Fruit fly (Drosophila melanogaster) whole organism, embryonic: ENCODE measurements around the gene Srpk79D.
A peak's percentile ranks its signal among the peaks of the same experiment; 100 is the strongest.

Source experiments
- Antp ChIP-seq: fragments of 200-800 bp; sonication (Bioruptor generic); optimal IDR thresholded peaks from 3 replicates; lab custom pipeline; 2016; ENCODE audit warnings: missing biosample characterization, missing genetic modification characterization
- Atf-2 ChIP-seq: fragments of 200-800 bp; sonication (Bioruptor generic); optimal IDR thresholded peaks from 2 replicates; lab custom pipeline; 2016; ENCODE audit warnings: missing biosample characterization, missing genetic modification characterization
- Atf3 ChIP-seq: fragments of 200-800 bp; sonication (Bioruptor generic); optimal IDR thresholded peaks from 3 replicates; lab custom pipeline; 2016; ENCODE audit warnings: missing biosample characterization, missing genetic modification characterization
- BtbVII ChIP-seq: fragments of 200-800 bp; sonication (Bioruptor generic); optimal IDR thresholded peaks from 3 replicates; lab custom pipeline; 2017; ENCODE audit warnings: missing biosample characterization, mild to moderate bottlenecking, missing genetic modification characterization
- CG12104 ChIP-seq: fragments of 200-800 bp; sonication (Bioruptor generic); optimal IDR thresholded peaks from 3 replicates; lab custom pipeline; 2016; ENCODE audit warnings: missing biosample characterization, missing genetic modification characterization
- CG1233 ChIP-seq: fragments of 200-800 bp; sonication (Bioruptor generic); optimal IDR thresholded peaks from 4 replicates; lab custom pipeline; 2018; ENCODE audit warnings: missing biosample characterization, mild to moderate bottlenecking, missing genetic modification characterization
- CG13123 ChIP-seq: fragments of 200-800 bp; sonication (Bioruptor generic); optimal IDR thresholded peaks from 2 replicates; lab custom pipeline; 2016; ENCODE audit warnings: missing biosample characterization, missing genetic modification characterization
- CG14965 ChIP-seq: fragments of 200-800 bp; sonication (Bioruptor generic); optimal IDR thresholded peaks from 2 replicates; lab custom pipeline; 2016; ENCODE audit warnings: missing biosample characterization, missing genetic modification characterization, borderline replicate concordance
- CG1603 ChIP-seq: fragments of 200-800 bp; sonication (Bioruptor generic); optimal IDR thresholded peaks from 2 replicates; lab custom pipeline; 2019; ENCODE audit warnings: missing biosample characterization, mild to moderate bottlenecking, missing genetic modification characterization, moderate library complexity
- CG16813 ChIP-seq: fragments of 200-800 bp; sonication (Bioruptor generic); IDR thresholded peaks from 3 replicates; pipeline ENCODE4 v1.3.6; 2022; ENCODE audit warnings: missing biosample characterization, missing genetic modification characterization; ENCODE audit not compliant: partially characterized antibody
- CG17361 ChIP-seq: fragments of 200-800 bp; sonication (Bioruptor generic); IDR thresholded peaks from 3 replicates; pipeline ENCODE4 v1.3.6; 2022; ENCODE audit warnings: missing biosample characterization, missing genetic modification characterization
- CG17802 ChIP-seq: fragments of 200-800 bp; sonication (Bioruptor generic); optimal IDR thresholded peaks from 2 replicates; lab custom pipeline; 2018; ENCODE audit warnings: missing biosample characterization, mild to moderate bottlenecking, missing genetic modification characterization, moderate library complexity
- CG17829 ChIP-seq: fragments of 200-800 bp; optimal IDR thresholded peaks from 2 replicates; lab custom pipeline; 2019; ENCODE audit warnings: missing biosample characterization, mild to moderate bottlenecking, missing genetic modification characterization, moderate library complexity
- CG18476 ChIP-seq: fragments of 200-800 bp; sonication (Bioruptor generic); optimal IDR thresholded peaks from 2 replicates; lab custom pipeline; 2016; ENCODE audit warnings: missing biosample characterization, mild to moderate bottlenecking, missing genetic modification characterization
- CG2199 ChIP-seq: fragments of 200-800 bp; sonication (Bioruptor generic); IDR thresholded peaks from 3 replicates; pipeline ENCODE4 v1.3.6; 2022; ENCODE audit warnings: missing biosample characterization, missing genetic modification characterization
- CG2889 ChIP-seq: fragments of 200-800 bp; sonication (Bioruptor generic); IDR thresholded peaks from 3 replicates; pipeline ENCODE4 v1.3.6; 2022; ENCODE audit warnings: missing biosample characterization, missing genetic modification characterization
- CG33213 ChIP-seq: fragments of 200-800 bp; sonication (Bioruptor generic); optimal IDR thresholded peaks from 3 replicates; lab custom pipeline; 2016; ENCODE audit warnings: missing biosample characterization, missing genetic modification characterization
- CG34422 ChIP-seq: fragments of 200-800 bp; sonication (Bioruptor generic); IDR thresholded peaks from 3 replicates; pipeline ENCODE4 v1.3.6; 2022; ENCODE audit warnings: missing biosample characterization, missing genetic modification characterization
- CG3847 ChIP-seq: fragments of 200-800 bp; sonication (Bioruptor generic); IDR thresholded peaks from 2 replicates; pipeline ENCODE4 v1.3.6; 2022; ENCODE audit warnings: missing biosample characterization, missing genetic modification characterization
- CG4328 ChIP-seq: fragments of 200-800 bp; sonication (Bioruptor generic); optimal IDR thresholded peaks from 3 replicates; lab custom pipeline; 2017; ENCODE audit warnings: missing biosample characterization, missing genetic modification reagents, missing genetic modification characterization
- CG4424 ChIP-seq: fragments of 200-800 bp; sonication (Bioruptor generic); optimal IDR thresholded peaks from 3 replicates; lab custom pipeline; 2016; ENCODE audit warnings: missing biosample characterization, missing genetic modification characterization
- CG7556 ChIP-seq: fragments of 200-800 bp; sonication (Bioruptor generic); optimal IDR thresholded peaks from 2 replicates; lab custom pipeline; 2017; ENCODE audit warnings: missing biosample characterization, mild to moderate bottlenecking, missing genetic modification characterization
- CG7928 ChIP-seq: fragments of 200-800 bp; sonication (Bioruptor generic); optimal IDR thresholded peaks from 2 replicates; lab custom pipeline; 2017; ENCODE audit warnings: missing biosample characterization, mild to moderate bottlenecking, missing genetic modification characterization
- CG8359 ChIP-seq: fragments of 200-800 bp; sonication (Bioruptor generic); optimal IDR thresholded peaks from 2 replicates; lab custom pipeline; 2017; ENCODE audit warnings: missing biosample characterization, mild to moderate bottlenecking, missing genetic modification characterization, borderline replicate concordance
- CG8944 ChIP-seq: fragments of 200-800 bp; sonication (Bioruptor generic); optimal IDR thresholded peaks from 3 replicates; lab custom pipeline; 2016; ENCODE audit warnings: missing biosample characterization, missing genetic modification characterization
- CG9609 ChIP-seq: fragments of 200-800 bp; sonication (Bioruptor generic); optimal IDR thresholded peaks from 3 replicates; lab custom pipeline; 2016; ENCODE audit warnings: missing biosample characterization, missing genetic modification characterization
- CoRest ChIP-seq: fragments of 200-800 bp; sonication (Bioruptor generic); optimal IDR thresholded peaks from 3 replicates; lab custom pipeline; 2018; ENCODE audit warnings: missing biosample characterization, mild to moderate bottlenecking, missing genetic modification characterization, moderate library complexity
- HLHmδ ChIP-seq: fragments of 200-800 bp; sonication (Bioruptor generic); optimal IDR thresholded peaks from 2 replicates; lab custom pipeline; 2018; ENCODE audit warnings: missing biosample characterization, mild to moderate bottlenecking, missing genetic modification characterization, moderate library complexity
- Meics ChIP-seq: fragments of 200-800 bp; sonication (Bioruptor generic); optimal IDR thresholded peaks from 2 replicates; lab custom pipeline; 2017; ENCODE audit warnings: missing biosample characterization, mild to moderate bottlenecking, missing genetic modification characterization
- Oli ChIP-seq: fragments of 200-800 bp; sonication (Bioruptor generic); optimal IDR thresholded peaks from 2 replicates; lab custom pipeline; 2018; ENCODE audit warnings: missing biosample characterization, mild to moderate bottlenecking, missing genetic modification characterization, moderate library complexity
- Ravus ChIP-seq: fragments of 200-800 bp; sonication (Bioruptor generic); IDR thresholded peaks from 2 replicates; pipeline ENCODE4 v1.3.6; 2022; ENCODE audit warnings: missing biosample characterization, missing genetic modification characterization
- Rx ChIP-seq: fragments of 200-800 bp; sonication (Bioruptor generic); IDR thresholded peaks from 2 replicates; pipeline ENCODE4 v1.3.6; 2022; ENCODE audit warnings: missing biosample characterization, missing genetic modification characterization
- cad ChIP-seq: fragments of >200 bp; optimal IDR thresholded peaks from 2 replicates; lab custom pipeline; 2017; ENCODE audit warnings: missing biosample characterization, missing genetic modification characterization
- chif ChIP-seq, 2 experiments: fragments of 200-800 bp; sonication (Bioruptor generic); optimal IDR thresholded peaks; 3 replicates each; lab custom pipeline; 2016; ENCODE audit warnings: missing biosample characterization in 2 of 2, missing genetic modification characterization in 2 of 2
- crc ChIP-seq: fragments of 200-800 bp; sonication (Bioruptor generic); optimal IDR thresholded peaks from 2 replicates; lab custom pipeline; 2016; ENCODE audit warnings: missing biosample characterization, missing genetic modification characterization
- crp ChIP-seq, 2 experiments: fragments of 200-800 bp; sonication (Bioruptor generic); optimal IDR thresholded peaks; 2 replicates in 1 of 2; 3 replicates in 1 of 2; lab custom pipeline; 2017; ENCODE audit warnings: missing biosample characterization in 2 of 2, missing genetic modification characterization in 2 of 2, mild to moderate bottlenecking in 1 of 2, moderate library complexity in 1 of 2
- ems ChIP-seq: fragments of 200-800 bp; sonication (Bioruptor generic); optimal IDR thresholded peaks from 3 replicates; lab custom pipeline; 2016; ENCODE audit warnings: missing biosample characterization, missing genetic modification characterization
- eve ChIP-seq, 2 experiments: fragments of >200 bp; optimal IDR thresholded peaks; 2 replicates each; lab custom pipeline; 2017; ENCODE audit warnings: missing biosample characterization in 2 of 2, missing genetic modification characterization in 2 of 2
- inv ChIP-seq: fragments of 200-800 bp; sonication (Bioruptor generic); IDR thresholded peaks from 2 replicates; pipeline ENCODE4 v1.3.6; 2022; ENCODE audit warnings: missing biosample characterization, missing genetic modification characterization; ENCODE audit not compliant: partially characterized antibody
- jigr1 ChIP-seq: fragments of 200-800 bp; sonication (Bioruptor generic); IDR thresholded peaks from 3 replicates; pipeline ENCODE4 v1.3.6; 2022; ENCODE audit warnings: missing biosample characterization, missing genetic modification characterization
- mirr ChIP-seq: fragments of 200-800 bp; sonication (Bioruptor generic); optimal IDR thresholded peaks from 3 replicates; lab custom pipeline; 2018; ENCODE audit warnings: missing biosample characterization, mild to moderate bottlenecking, missing genetic modification characterization
- prd ChIP-seq, 3 experiments: fragments of >200 bp in 2 of 3; fragments of 200-800 bp in 1 of 3; sonication (Bioruptor generic) in 1 of 3; optimal IDR thresholded peaks in 2 of 3; IDR thresholded peaks in 1 of 3; 2 replicates in 2 of 3; 3 replicates in 1 of 3; pipeline versions ENCODE4 v1.3.6 to Lab custom; 2017 to 2022; ENCODE audit warnings: missing biosample characterization in 1 of 3, missing genetic modification characterization in 1 of 3
- repo ChIP-seq: fragments of 200-800 bp; sonication (Bioruptor generic); optimal IDR thresholded peaks from 2 replicates; lab custom pipeline; 2016; ENCODE audit warnings: missing biosample characterization, missing genetic modification characterization
- slou ChIP-seq: fragments of 200-800 bp; sonication (Bioruptor generic); optimal IDR thresholded peaks from 3 replicates; lab custom pipeline; 2016; ENCODE audit warnings: missing biosample characterization, missing genetic modification characterization
- sob ChIP-seq: fragments of 200-800 bp; sonication (Bioruptor generic); IDR thresholded peaks from 2 replicates; pipeline ENCODE4 v1.3.6; 2022; ENCODE audit warnings: missing biosample characterization, missing genetic modification characterization
- ssp ChIP-seq: fragments of 200-800 bp; sonication (Bioruptor generic); IDR thresholded peaks from 2 replicates; pipeline ENCODE4 v1.3.6; 2022; ENCODE audit warnings: missing biosample characterization, missing genetic modification characterization
- tup ChIP-seq: fragments of 200-800 bp; sonication (Bioruptor generic); optimal IDR thresholded peaks from 2 replicates; lab custom pipeline; 2016; ENCODE audit warnings: missing biosample characterization, mild to moderate bottlenecking, missing genetic modification characterization, moderate library complexity
- usp ChIP-seq: fragments of >200 bp; optimal IDR thresholded peaks from 2 replicates; lab custom pipeline; 2017; ENCODE audit warnings: missing biosample characterization, missing genetic modification characterization
- wek ChIP-seq: fragments of 200-800 bp; sonication (Bioruptor generic); optimal IDR thresholded peaks from 3 replicates; lab custom pipeline; 2018; ENCODE audit warnings: missing biosample characterization, mild to moderate bottlenecking, missing genetic modification characterization, moderate library complexity

The Srpk79D gene

DNA sequence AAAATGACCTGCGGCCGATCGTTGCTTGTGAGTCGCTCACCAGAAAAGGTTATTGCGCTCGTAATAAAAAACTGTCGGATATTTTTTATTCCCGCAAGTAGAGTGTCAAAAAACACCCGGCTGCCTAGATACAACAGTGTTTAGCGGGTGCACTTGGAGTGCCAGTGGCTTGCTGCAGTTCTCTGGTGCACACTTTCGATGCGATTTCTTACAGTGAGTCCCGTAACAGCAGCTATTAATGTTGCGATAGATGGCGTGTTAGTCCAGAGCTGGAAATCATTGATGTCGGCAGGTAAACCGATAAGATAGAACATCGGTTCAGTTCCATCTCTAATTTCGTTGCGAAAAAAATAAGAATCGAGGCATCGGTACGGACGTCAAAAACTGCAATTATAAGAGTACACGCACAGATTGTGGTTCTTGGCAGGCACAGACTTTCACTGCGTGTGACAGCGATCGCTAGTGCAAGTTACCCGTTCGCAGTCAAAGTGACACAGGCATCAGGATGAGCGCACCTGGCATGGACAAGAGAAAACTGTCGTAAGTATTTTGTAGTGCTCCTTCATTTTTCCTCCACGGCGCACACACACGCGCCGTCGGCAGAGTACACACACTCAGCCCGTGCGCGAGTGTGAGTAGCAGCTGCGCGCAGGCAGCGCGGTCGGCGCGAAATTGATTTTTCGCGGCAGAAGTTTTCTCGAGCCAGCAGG lies 6.4 kb upstream of the Srpk79D start, which contains the start of gene Csp (continued):
- TF ChIP-seq ssp (GFP tag; lab: Robert Waterston, UW), result no peak
- TF ChIP-seq tup (GFP tag; lab: Kevin White, UChicago), result no peak
- no peak for TF ChIP-seq CG7928 (GFP tag; lab: Kevin White, UChicago)
- TF ChIP-seq CG7556 (GFP tag; lab: Kevin White, UChicago), result no peak
- peak; percentile 48 for TF ChIP-seq mirr (GFP tag; lab: Kevin White, UChicago)
- peak; percentile 19 for TF ChIP-seq CG17829
- no peak for TF ChIP-seq CG18476 (GFP tag; lab: Kevin White, UChicago)
- no peak for TF ChIP-seq CG2889 (GFP tag; lab: Robert Waterston, UW)
- TF ChIP-seq CG33213, result peak; percentile 6
- no peak for TF ChIP-seq inv (GFP tag; lab: Robert Waterston, UW)
- no peak for TF ChIP-seq wek
- peak; percentile 46 for TF ChIP-seq CG17802 (tag; lab: Kevin White, UChicago)
- no peak for TF ChIP-seq crc (GFP tag; lab: Kevin White, UChicago)
- TF ChIP-seq Rx (GFP tag; lab: Robert Waterston, UW), result no peak
- TF ChIP-seq CG1233 (GFP tag; lab: Kevin White, UChicago), result no peak
- peak; percentile 99 for TF ChIP-seq CG2199
- TF ChIP-seq eve (GFP tag; optimal IDR thresholded peaks at IDR 0.05; lab: Kevin White, UChicago), result no peak
- no peak for TF ChIP-seq BtbVII (GFP tag; lab: Kevin White, UChicago)
- TF ChIP-seq crp (GFP tag; optimal IDR thresholded peaks at IDR 0.05; lab: Kevin White, UChicago), result peak in 1 of 2 experiments; percentile 43
- peak; percentile 33 for TF ChIP-seq CoRest (tag; lab: Kevin White, UChicago)
- no peak for TF ChIP-seq prd (optimal IDR thresholded peaks at IDR 0.05; lab: Kevin White, UChicago)
- TF ChIP-seq prd (GFP tag; IDR thresholded peaks at IDR 0.05; lab: Robert Waterston, UW), result 0 out of 3 replicates have a peak, but pooled peaks have one; percentile 19
- TF ChIP-seq Atf3 (GFP tag; lab: Kevin White, UChicago), result no peak
- TF ChIP-seq repo, result no peak
- TF ChIP-seq CG34422 (GFP tag; lab: Robert Waterston, UW), result peak; percentile 44; the same call in 1 of the 3 replicates
- TF ChIP-seq CG13123, result no peak
- TF ChIP-seq CG9609 (GFP tag; lab: Kevin White, UChicago), result no peak
- no peak for TF ChIP-seq CG3847
- no peak for TF ChIP-seq CG14965
- no peak for TF ChIP-seq sob
- TF ChIP-seq Meics (GFP tag; lab: Kevin White, UChicago), result peak; percentile 9
- no peak for TF ChIP-seq cad (GFP tag; lab: Kevin White, UChicago)
- peak; percentile 61; the same call in 2 of the 3 replicates for TF ChIP-seq CG16813 (GFP tag; lab: Robert Waterston, UW)
- no peak for TF ChIP-seq slou
- no peak for TF ChIP-seq CG17361 (GFP tag; lab: Robert Waterston, UW)
- peak; percentile 84 for TF ChIP-seq CG1603 (tag; lab: Kevin White, UChicago)
- TF ChIP-seq CG8359 (GFP tag; lab: Kevin White, UChicago), result peak; percentile 21
- no peak for TF ChIP-seq CG4424 (GFP tag; lab: Kevin White, UChicago)
- TF ChIP-seq ems (GFP tag; lab: Kevin White, UChicago), result no peak
- peak; percentile 21 for TF ChIP-seq Antp (GFP tag; lab: Kevin White, UChicago)
- TF ChIP-seq CG12104, result no peak
- TF ChIP-seq CG4328 (GFP tag; lab: Kevin White, UChicago), result no peak
- TF ChIP-seq HLHmδ, result peak; percentile 57
- no peak for TF ChIP-seq usp
- TF ChIP-seq CG8944, result peak; percentile 33
- no peak for TF ChIP-seq Ravus
- TF ChIP-seq Oli (tag; lab: Kevin White, UChicago), result no peak
- no peak for TF ChIP-seq chif (GFP tag; optimal IDR thresholded peaks at IDR 0.05; lab: Kevin White, UChicago)
- TF ChIP-seq jigr1, result no peak; the same call in 2 of the 3 replicates
- no peak for TF ChIP-seq Atf-2 (GFP tag; lab: Kevin White, UChicago)
